Worm (Caenorhabditis elegans): ENCODE results near the gene C05D9.7.

Gene C05D9.7

DNA sequence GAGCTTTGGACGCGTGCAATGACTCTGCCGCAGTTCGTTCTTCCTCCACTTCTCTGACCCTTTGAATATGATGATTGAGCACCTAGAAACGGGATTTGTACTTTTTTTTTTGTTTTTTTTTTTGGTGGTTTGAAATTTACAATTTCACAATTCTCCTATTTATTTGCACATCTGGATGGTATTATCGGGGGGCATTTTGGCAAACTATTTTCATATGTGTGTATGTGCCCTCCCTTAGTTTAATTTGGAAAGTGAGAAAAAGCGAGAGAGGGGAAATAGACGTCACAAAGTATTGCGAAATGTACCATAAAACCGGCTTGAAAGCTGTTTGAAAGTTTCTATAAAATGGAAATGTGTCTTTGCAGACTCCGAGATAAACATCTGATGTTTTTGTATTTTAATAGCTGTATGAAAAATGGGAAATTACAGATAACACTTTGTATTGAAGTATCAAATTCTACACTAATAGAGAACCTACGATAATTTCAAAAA is 32.8 kb downstream of the C05D9.7 start:
- peak; percentile 12 for TF ChIP-seq nfya-1 (tag; optimal IDR thresholded peaks at IDR 0.05; ENCODE audit: insufficient read depth)
- TF ChIP-seq mdl-1 (tag; optimal IDR thresholded peaks at IDR 0.05) = no peak
- TF ChIP-seq nhr-25 (tag; optimal IDR thresholded peaks at IDR 0.05) = peak; percentile 64
- TF ChIP-seq mml-1 (tag; optimal IDR thresholded peaks at IDR 0.05) = no peak
- TF ChIP-seq elt-1 (tag; optimal IDR thresholded peaks at IDR 0.05) = peak; percentile 12
- TF ChIP-seq ztf-11 (tag; optimal IDR thresholded peaks at IDR 0.05) = no peak
- TF ChIP-seq egl-5 (tag; optimal IDR thresholded peaks at IDR 0.05) = peak; percentile 26

DNA sequence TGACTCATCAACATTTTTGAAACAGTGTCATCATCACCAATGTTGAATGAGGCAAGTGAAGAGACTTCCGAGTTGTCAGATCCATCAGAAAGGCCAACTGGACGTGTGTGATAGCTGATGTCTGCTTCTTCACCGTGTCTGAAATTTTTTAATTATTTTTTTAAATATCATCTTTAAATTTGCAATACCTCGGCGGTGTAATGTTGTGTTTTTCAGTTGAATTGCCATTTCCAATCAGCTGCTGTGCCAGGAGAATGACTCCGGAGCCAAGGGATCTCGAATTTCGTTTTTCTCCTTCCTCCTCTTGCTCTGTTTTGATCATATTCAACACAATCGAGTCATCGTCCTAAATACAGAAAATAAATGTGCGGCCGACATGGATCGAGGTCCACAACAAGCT is 34.2 kb downstream of the C05D9.7 start:
- TF ChIP-seq snpc-4 (tag; optimal IDR thresholded peaks at IDR 0.05) (no peak), nhr-67 (tag; optimal IDR thresholded peaks at IDR 0.05) (no peak), ztf-4 (tag; optimal IDR thresholded peaks at IDR 0.05) (no peak), ceh-9 (tag; optimal IDR thresholded peaks at IDR 0.05) (no peak), ceh-28 (tag; optimal IDR thresholded peaks at IDR 0.05) (no peak), jun-1 (tag; optimal IDR thresholded peaks at IDR 0.05) (no peak), tbx-2 (tag; optimal IDR thresholded peaks at IDR 0.05) (no peak), nhr-11 (tag; optimal IDR thresholded peaks at IDR 0.05) (no peak), elt-1 (tag; optimal IDR thresholded peaks at IDR 0.05) (no peak), elt-3 (tag; optimal IDR thresholded peaks at IDR 0.05) (no peak), fkh-2 (tag; optimal IDR thresholded peaks at IDR 0.05) (no peak), nhr-28 (tag; optimal IDR thresholded peaks at IDR 0.05) (no peak), fkh-10 (GFP tag; optimal IDR thresholded peaks at IDR 0.05) (no peak), skn-1 (tag; optimal IDR thresholded peaks at IDR 0.05) (no peak), nhr-76 (tag; optimal IDR thresholded peaks at IDR 0.05) (no peak), hmg-11 (tag; optimal IDR thresholded peaks at IDR 0.05) (no peak), eor-1 (tag; optimal IDR thresholded peaks at IDR 0.05) (no peak)

DNA sequence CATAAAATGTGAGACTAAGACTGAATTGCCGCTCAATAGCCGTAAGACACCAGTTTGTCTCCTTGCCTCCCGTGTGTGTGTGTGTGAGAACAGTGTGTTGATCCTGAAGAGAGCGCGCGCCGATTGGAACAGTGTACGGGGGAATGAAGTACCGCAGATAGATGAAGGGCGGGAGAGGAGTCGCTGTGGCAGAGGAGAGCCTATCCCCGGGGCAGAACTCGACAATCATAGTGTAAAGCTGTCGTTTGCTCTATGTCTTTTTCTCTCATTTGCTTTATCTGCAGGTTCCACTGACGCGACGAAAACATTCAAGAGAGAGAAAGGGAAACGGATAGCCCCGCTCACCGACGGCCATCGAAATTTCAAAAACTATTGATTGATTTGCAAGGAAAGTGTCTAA is 37.3 kb downstream of the C05D9.7 start:
- TF ChIP-seq nfya-1 (tag; optimal IDR thresholded peaks at IDR 0.05; ENCODE audit: insufficient read depth) (peak; percentile 44), ceh-28 (tag; optimal IDR thresholded peaks at IDR 0.05) (peak; percentile 0), lin-39 (tag; optimal IDR thresholded peaks at IDR 0.05) (peak; percentile 28), R02D3.7 (tag; optimal IDR thresholded peaks at IDR 0.05) (no peak), ztf-11 (tag; optimal IDR thresholded peaks at IDR 0.05) (no peak), ceh-16 (tag; optimal IDR thresholded peaks at IDR 0.05) (no peak), hmg-11 (tag; optimal IDR thresholded peaks at IDR 0.05) (no peak), ceh-82 (tag; optimal IDR thresholded peaks at IDR 0.05) (no peak), nhr-237 (tag; optimal IDR thresholded peaks at IDR 0.05) (no peak), zag-1 (tag; optimal IDR thresholded peaks at IDR 0.05) (no peak), nhr-77 (tag; optimal IDR thresholded peaks at IDR 0.05) (no peak)

ce11 chrX:1080549-1080948 is 38.7 kb downstream of the C05D9.7 start, which contains the start of gene pfn-3:
Gene pfn-3, minus strand, starts transcription at chrX:1080649.
- TF ChIP-seq nhr-11 (tag; optimal IDR thresholded peaks at IDR 0.05) = no peak
- no peak for TF ChIP-seq elt-2 (tag; optimal IDR thresholded peaks at IDR 0.05)
- TF ChIP-seq egl-5 (tag; optimal IDR thresholded peaks at IDR 0.05) = no peak
- TF ChIP-seq lin-39 (tag; optimal IDR thresholded peaks at IDR 0.05) = peak; percentile 1

- TF ChIP-seq pha-4 (tag; optimal IDR thresholded peaks at IDR 0.05) (no peak), nhr-237 (tag; optimal IDR thresholded peaks at IDR 0.05) (no peak), ceh-82 (tag; optimal IDR thresholded peaks at IDR 0.05) (no peak), elt-3 (tag; optimal IDR thresholded peaks at IDR 0.05) (no peak), fkh-10 (GFP tag; optimal IDR thresholded peaks at IDR 0.05) (no peak), ZK546.5 (tag; optimal IDR thresholded peaks at IDR 0.05) (no peak), ztf-4 (tag; optimal IDR thresholded peaks at IDR 0.05) (no peak), daf-12 (tag; optimal IDR thresholded peaks at IDR 0.05) (no peak), nhr-28 (tag; optimal IDR thresholded peaks at IDR 0.05) (no peak)
These were observed 47.1 kb downstream of the C05D9.7 start, which contains the start of gene lim-6 for ce11 chrX:1072152-1072551. Gene lim-6, plus strand, starts transcription at chrX:1072452.
